Worm (Caenorhabditis elegans) whole organism, mixed stage, embryonic: ENCODE results near the gene far-5.

Experiments used
- M03D4.4 ChIP-seq: sonication (generic microtip); optimal IDR thresholded peaks from 2 replicates; lab custom pipeline; 2017; ENCODE audit warnings: mild to moderate bottlenecking, missing genetic modification characterization, missing compliant biosample characterization
- bed-3 ChIP-seq: fragments of 200-800 bp; sonication (Bioruptor generic); optimal IDR thresholded peaks from 3 replicates; lab custom pipeline; 2018; ENCODE audit warnings: mild to moderate bottlenecking, missing genetic modification characterization, moderate library complexity, missing compliant biosample characterization
- blmp-1 ChIP-seq: fragments of 150-350 bp; optimal IDR thresholded peaks from 2 replicates; lab custom pipeline; 2014; ENCODE audit warnings: missing biosample characterization, missing genetic modification characterization
- ceh-39 ChIP-seq: fragments of 150-350 bp; optimal IDR thresholded peaks from 2 replicates; lab custom pipeline; 2014; ENCODE audit warnings: missing biosample characterization, missing genetic modification characterization
- ceh-43 ChIP-seq: fragments of 200-800 bp; sonication (Bioruptor generic); optimal IDR thresholded peaks from 2 replicates; lab custom pipeline; 2018; ENCODE audit warnings: mild to moderate bottlenecking, missing genetic modification characterization, moderate library complexity, missing compliant biosample characterization
- ceh-83 ChIP-seq: fragments of 200-800 bp; sonication (Bioruptor generic); optimal IDR thresholded peaks from 2 replicates; lab custom pipeline; 2018; ENCODE audit warnings: mild to moderate bottlenecking, missing genetic modification characterization, missing compliant biosample characterization
- ces-1 ChIP-seq: fragments of 150-350 bp; optimal IDR thresholded peaks from 2 replicates; lab custom pipeline; 2014; ENCODE audit warnings: missing biosample characterization, missing genetic modification reagents, missing genetic modification characterization
- cnd-1 ChIP-seq: fragments of 200-800 bp; sonication (Bioruptor generic); optimal IDR thresholded peaks from 2 replicates; lab custom pipeline; 2018; ENCODE audit warnings: mild to moderate bottlenecking, missing genetic modification characterization, missing compliant biosample characterization
- drap-1 ChIP-seq: fragments of 200-800 bp; sonication (Bioruptor generic); optimal IDR thresholded peaks from 3 replicates; lab custom pipeline; 2018; ENCODE audit warnings: mild to moderate bottlenecking, missing genetic modification characterization, missing compliant biosample characterization
- elt-1 ChIP-seq: sonication (generic microtip); optimal IDR thresholded peaks from 2 replicates; lab custom pipeline; 2017; ENCODE audit warnings: missing genetic modification characterization, mild to moderate bottlenecking, missing compliant biosample characterization, antibody characterized with exemption, moderate library complexity, borderline replicate concordance; ENCODE audit not compliant: insufficient read depth
- elt-3 ChIP-seq: fragments of 150-350 bp; optimal IDR thresholded peaks from 2 replicates; lab custom pipeline; 2014; ENCODE audit warnings: missing biosample characterization, missing genetic modification characterization
- flh-1 ChIP-seq: fragments of 200-800 bp; sonication (Bioruptor generic); optimal IDR thresholded peaks from 2 replicates; lab custom pipeline; 2018; ENCODE audit warnings: mild to moderate bottlenecking, missing genetic modification characterization, moderate library complexity, missing compliant biosample characterization
- ham-2 ChIP-seq: fragments of 200-800 bp; sonication (Bioruptor generic); optimal IDR thresholded peaks from 2 replicates; lab custom pipeline; 2018; ENCODE audit warnings: mild to moderate bottlenecking, missing genetic modification characterization, missing compliant biosample characterization
- hlh-1 ChIP-seq: fragments of 150-350 bp; optimal IDR thresholded peaks from 2 replicates; lab custom pipeline; 2014; ENCODE audit warnings: missing biosample characterization, missing genetic modification reagents, missing genetic modification characterization
- lin-32 ChIP-seq: fragments of 200-800 bp; sonication (Bioruptor generic); optimal IDR thresholded peaks from 2 replicates; lab custom pipeline; 2018; ENCODE audit warnings: mild to moderate bottlenecking, missing genetic modification characterization, missing compliant biosample characterization
- lsy-2 ChIP-seq: fragments of 150-350 bp; optimal IDR thresholded peaks from 2 replicates; lab custom pipeline; 2014; ENCODE audit warnings: missing biosample characterization, missing genetic modification characterization
- mab-5 ChIP-seq: fragments of 150-350 bp; optimal IDR thresholded peaks from 2 replicates; lab custom pipeline; 2014; ENCODE audit warnings: missing biosample characterization, missing genetic modification characterization
- mep-1 ChIP-seq: fragments of 150-350 bp; optimal IDR thresholded peaks from 2 replicates; lab custom pipeline; 2017; ENCODE audit warnings: missing biosample characterization, missing genetic modification reagents, missing genetic modification characterization, inconsistent platforms
- mls-2 ChIP-seq: sonication (generic microtip); optimal IDR thresholded peaks from 2 replicates; lab custom pipeline; 2016; ENCODE audit warnings: mild to moderate bottlenecking, missing genetic modification characterization, moderate library complexity, missing compliant biosample characterization
- nhr-12 ChIP-seq: fragments of 150-350 bp; optimal IDR thresholded peaks from 2 replicates; lab custom pipeline; 2014; ENCODE audit warnings: missing biosample characterization, missing genetic modification characterization
- nhr-2 ChIP-seq: fragments of 150-350 bp; optimal IDR thresholded peaks from 2 replicates; lab custom pipeline; 2014; ENCODE audit warnings: missing biosample characterization, missing genetic modification characterization
- nhr-237 ChIP-seq: fragments of 150-350 bp; optimal IDR thresholded peaks from 2 replicates; lab custom pipeline; 2014; ENCODE audit warnings: missing biosample characterization, missing genetic modification characterization
- sem-2 ChIP-seq: fragments of 200-800 bp; sonication (Bioruptor generic); optimal IDR thresholded peaks from 2 replicates; lab custom pipeline; 2018; ENCODE audit warnings: mild to moderate bottlenecking, missing genetic modification characterization, missing compliant biosample characterization
- sptf-1 ChIP-seq: sonication (generic microtip); optimal IDR thresholded peaks from 2 replicates; lab custom pipeline; 2017; ENCODE audit warnings: mild to moderate bottlenecking, missing genetic modification characterization, moderate library complexity, missing compliant biosample characterization
- tbx-8 ChIP-seq: fragments of 200-800 bp; sonication (Bioruptor generic); optimal IDR thresholded peaks from 2 replicates; lab custom pipeline; 2018; ENCODE audit warnings: mild to moderate bottlenecking, missing genetic modification characterization, moderate library complexity, missing compliant biosample characterization
- unc-62 ChIP-seq: fragments of 150-350 bp; optimal IDR thresholded peaks from 2 replicates; lab custom pipeline; 2014; ENCODE audit warnings: missing biosample characterization, missing genetic modification reagents, missing genetic modification characterization
- zip-8 ChIP-seq: fragments of 150-350 bp; optimal IDR thresholded peaks from 2 replicates; lab custom pipeline; 2014; ENCODE audit warnings: missing biosample characterization, missing genetic modification characterization
- ztf-11 ChIP-seq: fragments of 150-350 bp; optimal IDR thresholded peaks from 2 replicates; lab custom pipeline; 2014; ENCODE audit warnings: missing biosample characterization, missing genetic modification characterization

The far-5 gene

DNA sequence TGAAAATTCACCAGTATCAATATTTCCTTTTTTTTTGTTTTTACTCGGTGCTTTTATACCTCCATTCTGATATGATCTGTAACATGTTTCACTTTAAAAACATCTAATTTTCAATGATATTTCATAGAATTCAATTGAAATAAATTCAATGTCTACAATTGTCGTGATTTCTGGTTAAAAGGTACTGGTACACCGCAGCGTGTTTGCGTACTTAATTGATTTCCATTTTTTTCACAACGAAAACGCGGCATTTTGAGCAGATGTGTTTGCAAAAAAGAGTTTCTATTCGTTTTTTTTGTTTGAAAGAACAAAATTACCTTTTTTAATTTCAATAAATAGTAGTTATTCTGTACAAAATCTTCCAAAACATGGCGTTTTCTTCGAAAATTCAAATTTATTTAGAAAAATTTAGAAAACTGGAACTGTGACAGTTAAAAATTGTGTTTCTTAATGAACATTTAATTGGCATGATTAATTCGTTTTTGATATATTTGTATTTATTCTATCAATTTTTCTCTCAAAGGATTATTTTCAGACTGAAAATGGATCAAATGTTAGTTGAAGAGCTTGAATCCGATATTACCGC lies 24.7 kb upstream of the far-5 start, which contains the start of gene pnn-1:
Gene pnn-1, plus strand, starts transcription at position 536 of the 586 bp plus-strand sequence.
- no peak for TF ChIP-seq mls-2
- peak; percentile 57 for TF ChIP-seq lsy-2 (tag; lab: Kevin White, UChicago)
- TF ChIP-seq sptf-1 (tag; lab: Kevin White, UChicago): no peak
- no peak for TF ChIP-seq mab-5 (tag; lab: Kevin White, UChicago)
- no peak for TF ChIP-seq nhr-237 (tag; lab: Kevin White, UChicago)
- no peak for TF ChIP-seq elt-1 (tag; lab: Kevin White, UChicago)
- no peak for TF ChIP-seq cnd-1 (tag; lab: Kevin White, UChicago)
- no peak for TF ChIP-seq nhr-2 (tag; lab: Kevin White, UChicago)
- peak; percentile 79 for TF ChIP-seq ces-1
- no peak for TF ChIP-seq hlh-1 (tag; lab: Kevin White, UChicago)
- TF ChIP-seq flh-1 (GFP tag; lab: Kevin White, UChicago): no peak
- TF ChIP-seq ceh-83: no peak
- no peak for TF ChIP-seq zip-8 (tag; lab: Kevin White, UChicago)
- TF ChIP-seq sem-2: no peak
- TF ChIP-seq ztf-11 (tag; lab: Kevin White, UChicago): no peak
- no peak for TF ChIP-seq elt-3 (tag; lab: Kevin White, UChicago)
- TF ChIP-seq lin-32 (GFP tag; lab: Kevin White, UChicago): no peak
- TF ChIP-seq bed-3 (GFP tag; lab: Kevin White, UChicago): no peak
- no peak for TF ChIP-seq M03D4.4 (tag; lab: Kevin White, UChicago)
- no peak for TF ChIP-seq ceh-43 (GFP tag; lab: Kevin White, UChicago)
- TF ChIP-seq ceh-39 (tag; lab: Kevin White, UChicago): no peak
- no peak for TF ChIP-seq tbx-8 (GFP tag; lab: Kevin White, UChicago)
- peak; percentile 15 for TF ChIP-seq mep-1 (tag; lab: Kevin White, UChicago)
- no peak for TF ChIP-seq ham-2 (GFP tag; lab: Kevin White, UChicago)
- TF ChIP-seq, all 35 proteins: peak for 3

DNA sequence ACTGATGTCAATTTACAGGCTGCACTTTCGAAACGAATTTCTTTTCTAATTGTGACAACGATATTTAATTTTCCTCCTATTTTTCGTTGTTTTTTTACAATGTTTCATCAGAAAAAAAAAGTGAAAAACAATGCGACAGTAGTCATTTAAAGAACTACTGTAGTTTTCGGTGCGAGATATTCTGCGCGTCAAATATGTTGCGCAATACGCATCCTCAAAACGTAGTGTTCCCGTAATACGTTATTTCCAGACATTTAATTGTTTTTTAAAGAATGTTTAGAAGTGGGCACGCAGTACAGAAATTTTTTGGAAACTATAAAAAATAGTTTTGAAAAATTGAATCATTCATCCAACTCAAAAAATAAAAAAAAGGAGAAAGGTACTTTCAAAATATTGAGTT lies 21.3 kb upstream of the far-5 start:
- TF ChIP-seq ces-1 (no peak), zip-8 (tag; lab: Kevin White, UChicago) (peak; percentile 66), bed-3 (GFP tag; lab: Kevin White, UChicago) (no peak), lin-32 (GFP tag; lab: Kevin White, UChicago) (no peak), nhr-12 (tag; lab: Kevin White, UChicago) (no peak), blmp-1 (no peak), ceh-83 (no peak), tbx-8 (GFP tag; lab: Kevin White, UChicago) (no peak), mls-2 (no peak)

DNA sequence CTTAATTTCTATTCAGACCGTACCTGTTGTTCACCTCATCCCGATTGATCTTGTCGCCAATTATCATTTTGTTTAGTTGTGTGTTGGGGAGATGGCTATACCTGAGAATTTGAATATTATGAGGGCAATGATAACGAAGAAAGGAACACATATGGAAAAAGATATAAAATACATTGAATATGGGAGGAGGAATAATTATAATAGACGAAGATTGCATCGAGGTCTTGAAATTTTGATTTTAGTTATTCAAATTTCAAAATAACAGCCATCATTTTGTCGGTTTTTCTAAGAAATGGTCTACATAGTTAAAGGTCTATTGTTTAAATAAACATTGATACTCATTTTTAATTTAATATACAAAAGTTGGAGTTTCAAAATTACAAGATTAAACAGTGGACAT lies 8.3 kb upstream of the far-5 start, which contains the start of gene shw-3:
Gene shw-3, minus strand, starts transcription at position 101 of the 400 bp plus-strand sequence.
- TF ChIP-seq sem-2 (no peak), ham-2 (GFP tag; lab: Kevin White, UChicago) (peak; percentile 21)

DNA sequence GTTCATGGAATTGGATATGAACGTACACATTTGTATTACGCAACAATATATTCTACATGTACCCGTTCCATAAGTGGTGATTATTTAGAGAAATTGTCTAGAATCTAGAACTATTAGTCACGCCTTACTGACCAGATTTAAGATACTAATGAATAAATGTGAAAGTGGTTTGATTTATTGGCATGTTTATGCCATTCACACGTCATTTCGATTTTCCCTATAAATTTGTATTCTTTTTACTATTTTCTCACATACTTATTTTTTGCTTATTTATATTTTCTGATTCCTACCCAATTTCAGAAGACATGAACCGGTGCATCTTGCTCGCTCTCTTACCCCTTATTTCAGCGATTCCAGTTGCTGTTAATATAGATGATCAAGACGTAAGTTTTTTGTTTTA lies 7.1 kb upstream of the far-5 start, which contains the start of gene F15B9.8:
Gene F15B9.8, plus strand, starts transcription at position 301 of the 400 bp plus-strand sequence.
- TF ChIP-seq ceh-39 (tag; lab: Kevin White, UChicago): no peak
- no peak for TF ChIP-seq ceh-83
- peak; percentile 72 for TF ChIP-seq zip-8 (tag; lab: Kevin White, UChicago)
- TF ChIP-seq drap-1 (GFP tag; lab: Kevin White, UChicago): no peak
- no peak for TF ChIP-seq nhr-12 (tag; lab: Kevin White, UChicago)
- TF ChIP-seq nhr-2 (tag; lab: Kevin White, UChicago): no peak
- TF ChIP-seq unc-62 (GFP tag; lab: Kevin White, UChicago): no peak
- peak; percentile 22 for TF ChIP-seq blmp-1
- TF ChIP-seq ham-2 (GFP tag; lab: Kevin White, UChicago): no peak
- no peak for TF ChIP-seq ztf-11 (tag; lab: Kevin White, UChicago)

DNA sequence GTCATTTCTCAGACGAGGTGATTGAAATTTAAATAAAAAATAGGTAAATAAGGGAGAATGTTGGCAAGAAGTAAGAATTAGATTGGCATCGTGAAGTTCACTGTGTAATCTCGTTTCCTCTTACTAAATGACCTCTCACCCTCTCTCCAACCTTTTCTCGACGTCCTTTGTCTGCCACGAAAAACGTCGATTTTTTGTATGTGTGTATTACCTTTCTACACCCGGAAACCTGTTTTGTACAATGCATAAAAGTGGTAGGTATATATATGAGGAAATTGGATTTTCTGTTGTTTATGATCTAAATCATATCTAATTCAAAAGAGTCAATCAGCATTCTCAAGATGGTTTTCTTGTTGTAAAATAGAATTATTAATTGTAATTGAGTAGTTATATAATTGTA lies 2.5 kb upstream of the far-5 start, which contains the start of the genes F15B9.11 and dsl-7:
Gene F15B9.11, minus strand, starts transcription at position 5 of the 400 bp plus-strand sequence.
Gene dsl-7, plus strand, starts transcription at position 260 of the 400 bp plus-strand sequence.
- TF ChIP-seq mab-5 (tag; lab: Kevin White, UChicago) (no peak), drap-1 (GFP tag; lab: Kevin White, UChicago) (no peak), flh-1 (GFP tag; lab: Kevin White, UChicago) (no peak)
